Fruit fly (Drosophila melanogaster) whole organism, embryonic: ENCODE data around the gene Cyp313a4.

Source experiments
- Awh ChIP-seq: fragments of 200-800 bp; sonication (Bioruptor generic); IDR thresholded peaks from 2 replicates; pipeline ENCODE4, ENCODE4 v1.3.6; 2022; ENCODE audit warnings: missing biosample characterization, missing genetic modification characterization
- CG10543 ChIP-seq: fragments of 200-800 bp; sonication (Bioruptor generic); optimal IDR thresholded peaks from 3 replicates; lab custom pipeline; 2017; ENCODE audit warnings: missing biosample characterization, mild to moderate bottlenecking, missing genetic modification characterization, moderate library complexity
- CG10654 ChIP-seq: fragments of 200-800 bp; sonication (Bioruptor generic); optimal IDR thresholded peaks from 2 replicates; lab custom pipeline; 2016; ENCODE audit warnings: missing biosample characterization, missing genetic modification characterization
- CG11093 ChIP-seq: fragments of 200-800 bp; sonication (Bioruptor generic); IDR thresholded peaks from 3 replicates; pipeline ENCODE4 v1.3.6; 2022; ENCODE audit warnings: missing biosample characterization, missing genetic modification characterization
- CG14965 ChIP-seq: fragments of 200-800 bp; sonication (Bioruptor generic); optimal IDR thresholded peaks from 2 replicates; lab custom pipeline; 2016; ENCODE audit warnings: missing biosample characterization, missing genetic modification characterization, borderline replicate concordance
- CG16813 ChIP-seq: fragments of 200-800 bp; sonication (Bioruptor generic); IDR thresholded peaks from 3 replicates; pipeline ENCODE4 v1.3.6; 2022; ENCODE audit warnings: missing biosample characterization, missing genetic modification characterization; ENCODE audit not compliant: partially characterized antibody
- CG18011 ChIP-seq: fragments of 200-800 bp; sonication (Bioruptor generic); optimal IDR thresholded peaks from 2 replicates; lab custom pipeline; 2017; ENCODE audit warnings: missing biosample characterization, missing genetic modification characterization, mild to moderate bottlenecking, moderate library complexity, missing genotype
- CG18599 ChIP-seq: fragments of 200-800 bp; sonication (Bioruptor generic); optimal IDR thresholded peaks from 3 replicates; lab custom pipeline; 2017; ENCODE audit warnings: missing biosample characterization, missing genetic modification characterization, mild to moderate bottlenecking, moderate library complexity, missing genetic modification reagents
- CG2712 ChIP-seq: fragments of 200-800 bp; optimal IDR thresholded peaks from 3 replicates; lab custom pipeline; 2019; ENCODE audit warnings: missing biosample characterization, mild to moderate bottlenecking, missing genetic modification characterization, moderate library complexity
- CG31388 ChIP-seq: fragments of 200-800 bp; sonication (Bioruptor generic); optimal IDR thresholded peaks from 2 replicates; lab custom pipeline; 2016; ENCODE audit warnings: missing biosample characterization, missing genetic modification characterization
- CG34376 ChIP-seq: fragments of 200-800 bp; sonication (Bioruptor generic); optimal IDR thresholded peaks from 2 replicates; lab custom pipeline; 2018; ENCODE audit warnings: missing biosample characterization, mild to moderate bottlenecking, missing genetic modification characterization
- CG4328 ChIP-seq: fragments of 200-800 bp; sonication (Bioruptor generic); optimal IDR thresholded peaks from 3 replicates; lab custom pipeline; 2017; ENCODE audit warnings: missing biosample characterization, missing genetic modification reagents, missing genetic modification characterization
- CG4404 ChIP-seq: fragments of 200-800 bp; sonication (Bioruptor generic); IDR thresholded peaks from 2 replicates; pipeline ENCODE4 v1.3.6; 2022; ENCODE audit warnings: missing biosample characterization, missing genetic modification characterization
- CG4424 ChIP-seq: fragments of 200-800 bp; sonication (Bioruptor generic); optimal IDR thresholded peaks from 3 replicates; lab custom pipeline; 2016; ENCODE audit warnings: missing biosample characterization, missing genetic modification characterization
- CG6683 ChIP-seq: fragments of 200-800 bp; sonication (Bioruptor generic); optimal IDR thresholded peaks from 2 replicates; lab custom pipeline; 2017; ENCODE audit warnings: missing biosample characterization, mild to moderate bottlenecking, missing genetic modification characterization, missing genetic modification reagents
- CG6765 ChIP-seq: fragments of 200-800 bp; sonication (Bioruptor generic); optimal IDR thresholded peaks from 3 replicates; lab custom pipeline; 2017; ENCODE audit warnings: missing biosample characterization, mild to moderate bottlenecking, missing genetic modification characterization
- CG7928 ChIP-seq: fragments of 200-800 bp; sonication (Bioruptor generic); optimal IDR thresholded peaks from 2 replicates; lab custom pipeline; 2017; ENCODE audit warnings: missing biosample characterization, mild to moderate bottlenecking, missing genetic modification characterization
- CG8089 ChIP-seq: fragments of 200-800 bp; sonication (Bioruptor generic); optimal IDR thresholded peaks from 3 replicates; lab custom pipeline; 2016; ENCODE audit warnings: missing biosample characterization, missing genetic modification characterization
- CoRest ChIP-seq: fragments of 200-800 bp; sonication (Bioruptor generic); optimal IDR thresholded peaks from 3 replicates; lab custom pipeline; 2018; ENCODE audit warnings: missing biosample characterization, mild to moderate bottlenecking, missing genetic modification characterization, moderate library complexity
- D19B ChIP-seq: fragments of 200-800 bp; sonication (Bioruptor generic); optimal IDR thresholded peaks from 2 replicates; lab custom pipeline; 2017; ENCODE audit warnings: missing biosample characterization, mild to moderate bottlenecking, missing genetic modification characterization
- Doc3 ChIP-seq: fragments of 200-800 bp; sonication (Bioruptor generic); IDR thresholded peaks from 3 replicates; pipeline ENCODE4 v1.3.6; 2022; ENCODE audit warnings: missing biosample characterization, missing genetic modification characterization; ENCODE audit not compliant: partially characterized antibody
- Gug ChIP-seq: fragments of 200-800 bp; sonication (Bioruptor generic); IDR thresholded peaks from 4 replicates; pipeline ENCODE4 v1.3.6; 2022; ENCODE audit warnings: missing biosample characterization, missing genetic modification characterization
- MTF-1 ChIP-seq: fragments of 200-800 bp; sonication (Bioruptor generic); optimal IDR thresholded peaks from 2 replicates; lab custom pipeline; 2018; ENCODE audit warnings: missing biosample characterization, mild to moderate bottlenecking, missing genetic modification characterization, borderline replicate concordance
- Meics ChIP-seq: fragments of 200-800 bp; sonication (Bioruptor generic); optimal IDR thresholded peaks from 2 replicates; lab custom pipeline; 2017; ENCODE audit warnings: missing biosample characterization, mild to moderate bottlenecking, missing genetic modification characterization
- NfI ChIP-seq: fragments of 200-800 bp; sonication (Bioruptor generic); optimal IDR thresholded peaks from 3 replicates; lab custom pipeline; 2018; ENCODE audit warnings: missing biosample characterization, mild to moderate bottlenecking, missing genetic modification characterization, moderate library complexity
- Pdp1 ChIP-seq, 2 experiments: fragments of 200-800 bp; sonication (Bioruptor generic); optimal IDR thresholded peaks; 3 replicates each; lab custom pipeline; 2016; ENCODE audit warnings: missing biosample characterization in 2 of 2, missing genetic modification characterization in 2 of 2, mild to moderate bottlenecking in 1 of 2, moderate library complexity in 1 of 2
- Ssrp ChIP-seq: fragments of 200-800 bp; sonication (Bioruptor generic); optimal IDR thresholded peaks from 2 replicates; lab custom pipeline; 2018; ENCODE audit warnings: missing biosample characterization, mild to moderate bottlenecking, missing genetic modification characterization, moderate library complexity
- Stat92E ChIP-seq, 3 experiments: fragments of >200 bp in 2 of 3; fragments of 200-800 bp in 1 of 3; sonication (Bioruptor generic) in 1 of 3; optimal IDR thresholded peaks; 2 replicates each; lab custom pipeline; 2017 to 2019; ENCODE audit warnings: missing biosample characterization in 3 of 3, missing genetic modification characterization in 3 of 3, mild to moderate bottlenecking in 1 of 3, moderate library complexity in 1 of 3
- Vsx1 ChIP-seq: fragments of 200-800 bp; sonication (Bioruptor generic); optimal IDR thresholded peaks from 2 replicates; lab custom pipeline; 2017; ENCODE audit warnings: missing biosample characterization, mild to moderate bottlenecking, missing genetic modification characterization, missing genetic modification reagents
- Xrp1 ChIP-seq: fragments of 200-800 bp; sonication (Bioruptor generic); IDR thresholded peaks from 2 replicates; pipeline ENCODE4 v1.3.6; 2022; ENCODE audit warnings: missing biosample characterization, missing genetic modification characterization
- br ChIP-seq: fragments of >200 bp; optimal IDR thresholded peaks from 2 replicates; lab custom pipeline; 2017
- cato ChIP-seq: fragments of 200-800 bp; sonication (Bioruptor generic); optimal IDR thresholded peaks from 2 replicates; lab custom pipeline; 2016; ENCODE audit warnings: missing biosample characterization, missing genetic modification characterization, borderline replicate concordance
- caup ChIP-seq: fragments of 200-800 bp; sonication (Bioruptor generic); optimal IDR thresholded peaks from 3 replicates; lab custom pipeline; 2017; ENCODE audit warnings: missing biosample characterization, mild to moderate bottlenecking, missing genetic modification characterization, moderate library complexity; ENCODE audit not compliant: severe bottlenecking
- ci ChIP-seq: fragments of 200-800 bp; sonication (Bioruptor generic); IDR thresholded peaks from 3 replicates; pipeline ENCODE4 v1.3.6; 2022; ENCODE audit warnings: missing biosample characterization, missing genetic modification characterization
- dmrt11E ChIP-seq: fragments of 200-800 bp; sonication (Bioruptor generic); optimal IDR thresholded peaks from 3 replicates; lab custom pipeline; 2018; ENCODE audit warnings: missing biosample characterization, mild to moderate bottlenecking, missing genetic modification characterization, moderate library complexity
- dpn ChIP-seq, 2 experiments: fragments of 200-800 bp; sonication (Bioruptor generic); optimal IDR thresholded peaks; 3 replicates each; lab custom pipeline; 2016; ENCODE audit warnings: missing biosample characterization in 2 of 2, missing genetic modification characterization in 2 of 2
- gcm ChIP-seq: fragments of 200-800 bp; sonication (Bioruptor generic); optimal IDR thresholded peaks from 2 replicates; lab custom pipeline; 2019; ENCODE audit warnings: missing biosample characterization, mild to moderate bottlenecking, missing genetic modification characterization, moderate library complexity
- inv ChIP-seq: fragments of 200-800 bp; sonication (Bioruptor generic); IDR thresholded peaks from 2 replicates; pipeline ENCODE4 v1.3.6; 2022; ENCODE audit warnings: missing biosample characterization, missing genetic modification characterization; ENCODE audit not compliant: partially characterized antibody
- jumu ChIP-seq: fragments of 200-800 bp; sonication (Bioruptor generic); optimal IDR thresholded peaks from 3 replicates; lab custom pipeline; 2016; ENCODE audit warnings: missing biosample characterization, missing genetic modification characterization
- nmo ChIP-seq: fragments of 200-800 bp; sonication (Bioruptor generic); optimal IDR thresholded peaks from 2 replicates; lab custom pipeline; 2018; ENCODE audit warnings: missing biosample characterization, mild to moderate bottlenecking, missing genetic modification characterization, moderate library complexity
- odd ChIP-seq: fragments of 200-800 bp; sonication (Bioruptor generic); optimal IDR thresholded peaks from 2 replicates; lab custom pipeline; 2017; ENCODE audit warnings: missing biosample characterization, mild to moderate bottlenecking, missing genetic modification characterization
- pan ChIP-seq, 4 experiments: fragments of >200 bp in 3 of 4; fragments of 200-800 bp in 1 of 4; sonication (Bioruptor generic) in 1 of 4; optimal IDR thresholded peaks in 3 of 4; IDR thresholded peaks in 1 of 4; 2 replicates each; pipeline versions ENCODE4 v1.3.6 to Lab custom; 2017 to 2022; ENCODE audit warnings: missing biosample characterization in 2 of 4, missing genetic modification characterization in 2 of 4, mixed read lengths in 1 of 4
- sens-2 ChIP-seq: fragments of 200-800 bp; sonication (Bioruptor generic); IDR thresholded peaks from 2 replicates; pipeline ENCODE4 v1.3.6; 2022; ENCODE audit warnings: missing biosample characterization, missing genetic modification characterization
- seq ChIP-seq: fragments of 200-800 bp; sonication (Bioruptor generic); IDR thresholded peaks from 2 replicates; pipeline ENCODE4 v1.3.6; 2022; ENCODE audit warnings: missing biosample characterization, missing genetic modification characterization
- sqz ChIP-seq: fragments of 200-800 bp; sonication (Bioruptor generic); optimal IDR thresholded peaks from 3 replicates; lab custom pipeline; 2018; ENCODE audit warnings: missing biosample characterization, mild to moderate bottlenecking, missing genetic modification characterization
- sr ChIP-seq: fragments of 200-800 bp; sonication (Bioruptor generic); IDR thresholded peaks from 3 replicates; pipeline ENCODE4 v1.3.6; 2022; ENCODE audit warnings: missing biosample characterization, missing genetic modification characterization

The Cyp313a4 gene

dm6 chr3R:12676160-12676559, 5.0 kb downstream of the Cyp313a4 start, which contains the start of gene CG43630:
TSS of gene CG43630 (minus strand) at chr3R:12676260.
- TF ChIP-seq CoRest (no peak), sr (GFP tag; lab: Robert Waterston, UW) (no peak), sens-2 (GFP tag; lab: Robert Waterston, UW) (no peak), MTF-1 (GFP tag; lab: Kevin White, UChicago) (no peak), cato (GFP tag; lab: Kevin White, UChicago) (no peak), CG4328 (GFP tag; lab: Kevin White, UChicago) (no peak), CG14965 (GFP tag; lab: Kevin White, UChicago) (no peak), Awh (no peak)

- no peak for TF ChIP-seq CG31388 (GFP tag; lab: Kevin White, UChicago)
- no peak for TF ChIP-seq CG16813
- peak; percentile 78 for TF ChIP-seq CG34376 (GFP tag; lab: Kevin White, UChicago)
- TF ChIP-seq Doc3 (GFP tag; lab: Robert Waterston, UW): no peak
- no peak for TF ChIP-seq CG10654
- TF ChIP-seq Meics (GFP tag; lab: Kevin White, UChicago): peak; percentile 44
- 0 out of 2 replicates have a peak, but pooled peaks have one; percentile 20 for TF ChIP-seq seq (GFP tag; lab: Robert Waterston, UW)
- no peak for TF ChIP-seq CG11093
- no peak for TF ChIP-seq odd (GFP tag; lab: Kevin White, UChicago)
- no peak for TF ChIP-seq CG7928 (GFP tag; lab: Kevin White, UChicago)
- TF ChIP-seq gcm (GFP tag; lab: Kevin White, UChicago): no peak
- no peak for TF ChIP-seq sqz (GFP tag; lab: Kevin White, UChicago)
- TF ChIP-seq CG14965 (GFP tag; lab: Kevin White, UChicago): no peak
- no peak for TF ChIP-seq caup (GFP tag; lab: Kevin White, UChicago)
- no peak for TF ChIP-seq Xrp1 (GFP tag; lab: Robert Waterston, UW)
- no peak for TF ChIP-seq dpn (GFP tag; optimal IDR thresholded peaks at IDR 0.05; lab: Kevin White, UChicago)
- TF ChIP-seq CG6765 (GFP tag; lab: Kevin White, UChicago): no peak
- no peak for TF ChIP-seq inv (GFP tag; lab: Robert Waterston, UW)
- no peak for TF ChIP-seq pan (optimal IDR thresholded peaks at IDR 0.05; lab: Kevin White, UChicago)
- TF ChIP-seq pan (GFP tag; optimal IDR thresholded peaks at IDR 0.05 in 1 of 2, IDR thresholded peaks at IDR 0.05 in 1 of 2): peak in 1 of 2 experiments; percentile 16
- TF ChIP-seq nmo (GFP tag; lab: Kevin White, UChicago): peak; percentile 5
- no peak for TF ChIP-seq dmrt11E
- TF ChIP-seq CG4404 (GFP tag; lab: Robert Waterston, UW): no peak
- TF ChIP-seq Gug (GFP tag; lab: Robert Waterston, UW): no peak
- peak; percentile 10 for TF ChIP-seq CG10543
- no peak for TF ChIP-seq Vsx1 (GFP tag; lab: Kevin White, UChicago)
- TF ChIP-seq CG8089 (GFP tag; lab: Kevin White, UChicago): no peak
- no peak for TF ChIP-seq CG18011 (GFP tag; lab: Kevin White, UChicago)
- TF ChIP-seq CG6683: no peak
- TF ChIP-seq Stat92E (GFP tag; optimal IDR thresholded peaks at IDR 0.05; lab: Kevin White, UChicago): no peak
- TF ChIP-seq D19B (GFP tag; lab: Kevin White, UChicago): no peak
- no peak for TF ChIP-seq NfI
- TF ChIP-seq jumu (GFP tag; lab: Kevin White, UChicago): no peak
- no peak for TF ChIP-seq br (lab: Kevin White, UChicago)
- no peak for TF ChIP-seq CG4424 (GFP tag; lab: Kevin White, UChicago)
- no peak for TF ChIP-seq Ssrp (tag; lab: Kevin White, UChicago)
- no peak for TF ChIP-seq CG2712 (tag; lab: Kevin White, UChicago)
- peak; percentile 70 for TF ChIP-seq CG18599 (GFP tag; lab: Kevin White, UChicago)
- TF ChIP-seq ci (GFP tag; lab: Robert Waterston, UW): 0 out of 3 replicates have a peak, but pooled peaks have one; percentile 16
- TF ChIP-seq Awh: 0 out of 2 replicates have a peak, but pooled peaks have one; percentile 7
- peak in 1 of 2 experiments; percentile 24 for TF ChIP-seq Pdp1 (GFP tag; optimal IDR thresholded peaks at IDR 0.05; lab: Kevin White, UChicago)
Observed at dm6 chr3R:12674041-12674623, 7.0 kb downstream of the Cyp313a4 start, which contains the start of gene Gnmt. TSS of gene Gnmt (plus strand) at chr3R:12674608.
